Worm (Caenorhabditis elegans) whole organism, L2 larva: ENCODE measurements around the gene clec-180.

Experiments
- C34F6.9 ChIP-seq: fragments of 150-350 bp; optimal IDR thresholded peaks from 2 replicates; lab custom pipeline; 2014; ENCODE audit warnings: missing biosample characterization, missing genetic modification characterization
- F13H6.1 ChIP-seq: sonication (generic microtip); optimal IDR thresholded peaks from 2 replicates; lab custom pipeline; 2016; ENCODE audit warnings: missing genetic modification characterization, missing compliant biosample characterization
- Y55F3AM.14 ChIP-seq: fragments of 200-800 bp; sonication (Bioruptor generic); optimal IDR thresholded peaks from 2 replicates; lab custom pipeline; 2018; ENCODE audit warnings: mild to moderate bottlenecking, missing genetic modification characterization, missing compliant biosample characterization
- alr-1 ChIP-seq: fragments of 150-350 bp; optimal IDR thresholded peaks from 2 replicates; lab custom pipeline; 2014; ENCODE audit warnings: missing biosample characterization, missing genetic modification characterization
- aly-2 ChIP-seq: fragments of 150-350 bp; optimal IDR thresholded peaks from 2 replicates; lab custom pipeline; 2014; ENCODE audit warnings: missing biosample characterization, missing genetic modification characterization
- ama-1 ChIP-seq: fragments of 150-350 bp; optimal IDR thresholded peaks from 2 replicates; lab custom pipeline; 2018; ENCODE audit warnings: inconsistent platforms
- blmp-1 ChIP-seq: sonication (generic microtip); optimal IDR thresholded peaks from 2 replicates; lab custom pipeline; 2017; ENCODE audit warnings: missing genetic modification characterization, mild to moderate bottlenecking, missing compliant biosample characterization, antibody characterized with exemption, moderate library complexity; ENCODE audit not compliant: insufficient read depth
- ceh-16 ChIP-seq: fragments of 150-350 bp; optimal IDR thresholded peaks from 2 replicates; lab custom pipeline; 2014; ENCODE audit warnings: missing biosample characterization, missing genetic modification characterization
- crh-2 ChIP-seq: sonication (generic microtip); optimal IDR thresholded peaks from 2 replicates; lab custom pipeline; 2017; ENCODE audit warnings: missing biosample characterization, missing genetic modification characterization
- dmd-4 ChIP-seq: sonication (generic microtip); optimal IDR thresholded peaks from 2 replicates; lab custom pipeline; 2017; ENCODE audit warnings: missing biosample characterization, missing genetic modification characterization
- egl-27 ChIP-seq: sonication (generic microtip); optimal IDR thresholded peaks from 3 replicates; lab custom pipeline; 2017; ENCODE audit warnings: missing biosample characterization, missing genetic modification reagents, missing genetic modification characterization
- elt-1 ChIP-seq: fragments of 150-350 bp; optimal IDR thresholded peaks from 2 replicates; lab custom pipeline; 2014; ENCODE audit warnings: missing biosample characterization, missing genetic modification characterization
- elt-3 ChIP-seq: sonication (generic microtip); optimal IDR thresholded peaks from 2 replicates; lab custom pipeline; 2017; ENCODE audit warnings: missing biosample characterization, missing genetic modification characterization
- fos-1 ChIP-seq: fragments of 150-350 bp; optimal IDR thresholded peaks from 2 replicates; lab custom pipeline; 2014; ENCODE audit warnings: missing biosample characterization, missing genetic modification characterization
- gmeb-1 ChIP-seq: fragments of 150-350 bp; optimal IDR thresholded peaks from 2 replicates; lab custom pipeline; 2014; ENCODE audit warnings: missing biosample characterization, missing genetic modification characterization
- lin-11 ChIP-seq: fragments of 150-350 bp; sonication (generic microtip); optimal IDR thresholded peaks from 2 replicates; lab custom pipeline; 2014; ENCODE audit warnings: missing biosample characterization, missing genetic modification characterization, inconsistent platforms, mixed read lengths
- lin-13 ChIP-seq: fragments of 150-350 bp; optimal IDR thresholded peaks from 2 replicates; lab custom pipeline; 2014; ENCODE audit warnings: missing biosample characterization, missing genetic modification reagents, missing genetic modification characterization
- lin-39 ChIP-seq: fragments of 150-350 bp; optimal IDR thresholded peaks from 2 replicates; lab custom pipeline; 2014; ENCODE audit warnings: missing biosample characterization, missing genetic modification reagents, missing genetic modification characterization
- lsy-2 ChIP-seq, 2 experiments: fragments of 150-350 bp in 1 of 2; sonication (generic microtip) in 1 of 2; optimal IDR thresholded peaks; 2 replicates each; lab custom pipeline; 2014 to 2017; ENCODE audit warnings: missing biosample characterization in 2 of 2, missing genetic modification characterization in 2 of 2
- mbf-1 ChIP-seq: sonication (generic microtip); optimal IDR thresholded peaks from 2 replicates; lab custom pipeline; 2017; ENCODE audit warnings: missing biosample characterization, missing genetic modification characterization
- mdl-1 ChIP-seq, 2 experiments: fragments of 150-350 bp in 1 of 2; sonication (generic microtip) in 1 of 2; optimal IDR thresholded peaks; 2 replicates each; lab custom pipeline; 2017; ENCODE audit warnings: missing biosample characterization in 2 of 2, missing genetic modification characterization in 2 of 2
- nhr-10 ChIP-seq: sonication (generic microtip); optimal IDR thresholded peaks from 2 replicates; lab custom pipeline; 2017; ENCODE audit warnings: missing biosample characterization, missing genetic modification characterization
- nhr-11 ChIP-seq: fragments of 150-350 bp; optimal IDR thresholded peaks from 2 replicates; lab custom pipeline; 2014; ENCODE audit warnings: missing biosample characterization, missing genetic modification characterization
- nhr-129 ChIP-seq: fragments of 150-350 bp; optimal IDR thresholded peaks from 2 replicates; lab custom pipeline; 2014; ENCODE audit warnings: missing biosample characterization, missing genetic modification characterization
- nhr-21 ChIP-seq: fragments of 150-350 bp; optimal IDR thresholded peaks from 2 replicates; lab custom pipeline; 2014; ENCODE audit warnings: missing biosample characterization, missing genetic modification characterization
- nhr-23 ChIP-seq: fragments of 150-350 bp; optimal IDR thresholded peaks from 2 replicates; lab custom pipeline; 2014; ENCODE audit warnings: missing biosample characterization, missing genetic modification reagents, missing genetic modification characterization
- nhr-237 ChIP-seq: fragments of 150-350 bp; optimal IDR thresholded peaks from 2 replicates; lab custom pipeline; 2014; ENCODE audit warnings: missing biosample characterization, missing genetic modification characterization
- nhr-25 ChIP-seq: fragments of 150-350 bp; sonication (generic microtip); optimal IDR thresholded peaks from 3 replicates; lab custom pipeline; 2014; ENCODE audit warnings: missing biosample characterization, missing genetic modification characterization
- nhr-6 ChIP-seq: fragments of 150-350 bp; optimal IDR thresholded peaks from 2 replicates; lab custom pipeline; 2014; ENCODE audit warnings: missing biosample characterization, missing genetic modification characterization
- nhr-77 ChIP-seq: fragments of 150-350 bp; optimal IDR thresholded peaks from 2 replicates; lab custom pipeline; 2014; ENCODE audit warnings: missing biosample characterization, missing genetic modification characterization
- peb-1 ChIP-seq: fragments of 150-350 bp; optimal IDR thresholded peaks from 2 replicates; lab custom pipeline; 2014; ENCODE audit warnings: missing biosample characterization, missing genetic modification characterization
- sem-4 ChIP-seq: fragments of 150-350 bp; optimal IDR thresholded peaks from 2 replicates; lab custom pipeline; 2014; ENCODE audit warnings: missing biosample characterization, missing genetic modification reagents, missing genetic modification characterization
- skn-1 ChIP-seq: sonication (generic microtip); optimal IDR thresholded peaks from 2 replicates; lab custom pipeline; 2017; ENCODE audit warnings: missing biosample characterization, missing genetic modification characterization
- sma-9 ChIP-seq, 2 experiments: fragments of 150-350 bp in 1 of 2; sonication (generic microtip) in 1 of 2; optimal IDR thresholded peaks; 2 replicates each; lab custom pipeline; 2014 to 2016; ENCODE audit warnings: missing genetic modification characterization in 2 of 2, mild to moderate bottlenecking in 1 of 2, missing biosample characterization in 1 of 2, missing compliant biosample characterization in 1 of 2, missing genetic modification reagents in 1 of 2, moderate library complexity in 1 of 2
- snpc-4 ChIP-seq: fragments of 150-350 bp; optimal IDR thresholded peaks from 2 replicates; lab custom pipeline; 2014; ENCODE audit warnings: missing biosample characterization, missing genetic modification characterization
- unc-39 ChIP-seq: fragments of 150-350 bp; optimal IDR thresholded peaks from 2 replicates; lab custom pipeline; 2014; ENCODE audit warnings: missing biosample characterization, missing genetic modification characterization
- zag-1 ChIP-seq: fragments of 150-350 bp; optimal IDR thresholded peaks from 2 replicates; lab custom pipeline; 2014; ENCODE audit warnings: missing biosample characterization, missing genetic modification characterization
- ztf-1 ChIP-seq: fragments of 200-800 bp; sonication (Bioruptor generic); conservative IDR thresholded peaks from 2 replicates; pipeline ENCODE4 v1.3.6; 2022; ENCODE audit warnings: missing genetic modification characterization, missing compliant biosample characterization
- ztf-11 ChIP-seq: sonication (generic microtip); optimal IDR thresholded peaks from 2 replicates; lab custom pipeline; 2017; ENCODE audit warnings: missing biosample characterization, missing genetic modification characterization

Gene clec-180

DNA sequence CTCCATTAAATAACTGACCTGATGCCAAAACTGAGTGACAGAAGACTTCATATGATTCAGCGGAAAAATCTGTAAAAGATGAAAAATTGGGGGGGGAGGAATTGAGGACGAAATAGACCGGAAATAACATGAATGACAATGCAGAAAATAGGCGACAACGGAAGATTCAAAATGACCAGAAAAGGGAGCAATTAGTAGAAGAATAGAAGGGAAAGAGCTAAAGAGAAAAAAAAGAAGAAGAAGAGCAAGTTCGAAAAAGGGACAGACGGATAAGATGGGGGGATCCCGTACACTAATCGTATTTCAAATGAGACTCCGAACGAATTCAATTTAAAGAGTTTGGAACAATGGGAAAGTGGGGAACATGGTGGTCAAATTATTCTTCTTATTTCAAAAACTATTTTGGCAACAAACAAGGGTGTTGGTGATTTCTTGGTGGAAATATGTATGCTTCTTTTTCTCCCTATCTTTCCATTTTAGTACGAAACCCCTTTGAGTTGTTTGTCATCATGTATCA, 26.1 kb upstream of the clec-180 start, which contains the start of gene R05G6.10:
Gene R05G6.10 (minus strand): TSS at position 51 of the 517 bp plus-strand sequence.
- TF ChIP-seq nhr-237 (tag; lab: Kevin White, UChicago), result no peak
- peak; percentile 2 for TF ChIP-seq zag-1
- no peak for TF ChIP-seq C34F6.9 (tag; lab: Kevin White, UChicago)
- no peak for TF ChIP-seq gmeb-1 (tag; lab: Kevin White, UChicago)
- TF ChIP-seq, all 48 proteins: peak for 1

ce11 chrIV:7543662-7544061, 25.0 kb upstream of the clec-180 start:
- TF ChIP-seq peb-1 (no peak), snpc-4 (tag; lab: Kevin White, UChicago) (no peak), nhr-77 (tag; lab: Kevin White, UChicago) (no peak), alr-1 (no peak), ztf-1 (GFP tag; lab: Robert Waterston, UW) (no peak), nhr-11 (no peak), dmd-4 (tag; lab: Kevin White, UChicago) (no peak), nhr-129 (tag; lab: Kevin White, UChicago) (no peak), mdl-1 (tag; optimal IDR thresholded peaks at IDR 0.05; lab: Kevin White, UChicago) (no peak), C34F6.9 (tag; lab: Kevin White, UChicago) (no peak)

- TF ChIP-seq egl-27 (tag; lab: Kevin White, UChicago) (no peak), unc-39 (tag; lab: Kevin White, UChicago) (no peak), lsy-2 (tag; optimal IDR thresholded peaks at IDR 0.05; lab: Kevin White, UChicago) (no peak), nhr-25 (tag; lab: Kevin White, UChicago) (no peak), aly-2 (tag; lab: Kevin White, UChicago) (no peak), lin-39 (no peak), nhr-10 (tag; lab: Kevin White, UChicago) (no peak), nhr-11 (no peak), nhr-237 (tag; lab: Kevin White, UChicago) (no peak), sma-9 (GFP tag; optimal IDR thresholded peaks at IDR 0.05; lab: Kevin White, UChicago) (no peak), sma-9 (tag; optimal IDR thresholded peaks at IDR 0.05; lab: Kevin White, UChicago) (no peak), nhr-21 (no peak), elt-3 (no peak), C34F6.9 (tag; lab: Kevin White, UChicago) (no peak), dmd-4 (tag; lab: Kevin White, UChicago) (no peak), sem-4 (no peak), ztf-11 (tag; lab: Kevin White, UChicago) (no peak)
These were observed 20.7 kb upstream of the clec-180 start, which contains the start of the genes cdd-2 and oef-1 for ce11 chrIV:7547843-7548578. cdd-2 (minus strand) TSS chrIV:7547893. oef-1 (plus strand) TSS chrIV:7548417.

ce11 chrIV:7549844-7550243, 18.8 kb upstream of the clec-180 start:
- TF ChIP-seq fos-1 (tag; lab: Kevin White, UChicago) (peak; percentile 54), lin-11 (tag; lab: Kevin White, UChicago) (no peak), ztf-1 (GFP tag; lab: Robert Waterston, UW) (no peak), peb-1 (no peak), F13H6.1 (tag; lab: Kevin White, UChicago) (peak; percentile 19), elt-1 (no peak), sma-9 (GFP tag; optimal IDR thresholded peaks at IDR 0.05; lab: Kevin White, UChicago) (no peak), sma-9 (tag; optimal IDR thresholded peaks at IDR 0.05; lab: Kevin White, UChicago) (no peak), blmp-1 (tag; lab: Kevin White, UChicago) (no peak), C34F6.9 (tag; lab: Kevin White, UChicago) (peak; percentile 28), crh-2 (tag; lab: Kevin White, UChicago) (no peak), mbf-1 (no peak), nhr-129 (tag; lab: Kevin White, UChicago) (peak; percentile 60), Y55F3AM.14 (GFP tag; lab: Kevin White, UChicago) (no peak), egl-27 (tag; lab: Kevin White, UChicago) (no peak), nhr-10 (tag; lab: Kevin White, UChicago) (no peak), alr-1 (no peak), skn-1 (peak; percentile 80), ztf-11 (tag; lab: Kevin White, UChicago) (no peak), ama-1 (no peak), lsy-2 (tag; optimal IDR thresholded peaks at IDR 0.05; lab: Kevin White, UChicago) (peak in 1 of 2 experiments; percentile 41), unc-39 (tag; lab: Kevin White, UChicago) (no peak), ceh-16 (tag; lab: Kevin White, UChicago) (no peak), lin-13 (GFP tag; lab: Kevin White, UChicago) (no peak), nhr-23 (tag; lab: Kevin White, UChicago) (no peak), gmeb-1 (tag; lab: Kevin White, UChicago) (no peak), nhr-6 (tag; lab: Kevin White, UChicago) (no peak), dmd-4 (tag; lab: Kevin White, UChicago) (no peak), zag-1 (no peak), nhr-237 (tag; lab: Kevin White, UChicago) (no peak)
